Worm (Caenorhabditis elegans) whole organism, L1 larva: ENCODE measurements around the gene K09H11.15.

Source experiments
- C04F5.9 ChIP-seq: sonication (generic microtip); optimal IDR thresholded peaks from 2 replicates; lab custom pipeline; 2016; ENCODE audit warnings: missing genetic modification characterization, missing compliant biosample characterization
- C34B4.2 ChIP-seq: sonication (generic microtip); optimal IDR thresholded peaks from 2 replicates; lab custom pipeline; 2017; ENCODE audit warnings: mild to moderate bottlenecking, missing genetic modification characterization, missing compliant biosample characterization
- ama-1 ChIP-seq: fragments of 150-350 bp; optimal IDR thresholded peaks from 2 replicates; lab custom pipeline; 2014
- blmp-1 ChIP-seq: fragments of 150-350 bp; optimal IDR thresholded peaks from 2 replicates; lab custom pipeline; 2014; ENCODE audit warnings: missing biosample characterization, missing genetic modification characterization
- ceh-8 ChIP-seq: fragments of 200-800 bp; sonication (Bioruptor generic); optimal IDR thresholded peaks from 2 replicates; lab custom pipeline; 2018; ENCODE audit warnings: mild to moderate bottlenecking, missing genetic modification characterization, moderate library complexity, missing compliant biosample characterization
- ceh-82 ChIP-seq, 3 experiments: fragments of 150-350 bp in 1 of 3; sonication (generic microtip) in 2 of 3; optimal IDR thresholded peaks; 2 replicates each; lab custom pipeline; 2014 to 2017; ENCODE audit warnings: missing biosample characterization in 3 of 3, missing genetic modification characterization in 3 of 3
- dpl-1 ChIP-seq, 3 experiments: fragments of 150-350 bp in 2 of 3; sonication (generic microtip) in 1 of 3; optimal IDR thresholded peaks; 2 replicates each; lab custom pipeline; 2014 to 2017; ENCODE audit warnings: missing biosample characterization in 3 of 3, missing genetic modification characterization in 3 of 3, missing genetic modification reagents in 3 of 3
- efl-1 ChIP-seq, 4 experiments: fragments of 150-350 bp; optimal IDR thresholded peaks in 3 of 4; peaks in 1 of 4; 1 replicate in 1 of 4; 2 replicates in 3 of 4; lab custom pipeline; 2014; ENCODE audit warnings: missing biosample characterization in 2 of 4, missing genetic modification characterization in 2 of 4, missing genetic modification reagents in 2 of 4
- efl-3 ChIP-seq: fragments of 200-800 bp; sonication (Bioruptor generic); optimal IDR thresholded peaks from 2 replicates; lab custom pipeline; 2018; ENCODE audit warnings: mild to moderate bottlenecking, missing genetic modification characterization, missing compliant biosample characterization
- egl-27 ChIP-seq, 2 experiments: fragments of 150-350 bp in 1 of 2; sonication (generic microtip); optimal IDR thresholded peaks; 3 replicates each; lab custom pipeline; 2017 to 2018; ENCODE audit warnings: missing biosample characterization in 2 of 2, missing genetic modification characterization in 2 of 2, missing genetic modification reagents in 2 of 2
- elt-2 ChIP-seq: sonication (generic microtip); optimal IDR thresholded peaks from 2 replicates; lab custom pipeline; 2016; ENCODE audit warnings: missing genetic modification characterization, mild to moderate bottlenecking, inconsistent platforms, missing compliant biosample characterization, missing genetic modification reagents
- elt-3 ChIP-seq, 6 experiments: fragments of 150-350 bp in 1 of 6; sonication (generic microtip); optimal IDR thresholded peaks; 2 replicates each; lab custom pipeline; 2017 to 2018; ENCODE audit warnings: missing biosample characterization in 6 of 6, missing genetic modification characterization in 6 of 6, inconsistent platforms in 1 of 6
- ets-5 ChIP-seq: fragments of 200-800 bp; sonication (Bioruptor generic); IDR thresholded peaks from 2 replicates; pipeline ENCODE4 v1.3.6; 2022; ENCODE audit warnings: missing genetic modification characterization, missing compliant biosample characterization
- fkh-10 ChIP-seq: sonication (generic microtip); optimal IDR thresholded peaks from 2 replicates; lab custom pipeline; 2017; ENCODE audit warnings: missing biosample characterization, missing genetic modification reagents, missing genetic modification characterization
- fkh-8 ChIP-seq: sonication (generic microtip); optimal IDR thresholded peaks from 2 replicates; lab custom pipeline; 2016; ENCODE audit warnings: mild to moderate bottlenecking, missing genetic modification characterization, missing compliant biosample characterization
- hlh-17 ChIP-seq: fragments of 200-800 bp; sonication (Bioruptor generic); optimal IDR thresholded peaks from 2 replicates; lab custom pipeline; 2018; ENCODE audit warnings: missing genetic modification characterization, mild to moderate bottlenecking, missing compliant biosample characterization, moderate library complexity, borderline replicate concordance
- hlh-4 ChIP-seq: sonication (generic microtip); optimal IDR thresholded peaks from 2 replicates; lab custom pipeline; 2016; ENCODE audit warnings: mild to moderate bottlenecking, missing genetic modification characterization, missing compliant biosample characterization
- isw-1 ChIP-seq: fragments of 200-800 bp; sonication (Bioruptor generic); IDR thresholded peaks from 2 replicates; pipeline ENCODE4 v1.3.6; 2022; ENCODE audit warnings: missing genetic modification characterization, missing compliant biosample characterization
- jun-1 ChIP-seq: fragments of 150-350 bp; optimal IDR thresholded peaks from 2 replicates; lab custom pipeline; 2014; ENCODE audit warnings: missing biosample characterization, missing genetic modification reagents, missing genetic modification characterization
- lin-15B ChIP-seq: fragments of 150-350 bp; sonication (generic microtip); optimal IDR thresholded peaks from 3 replicates; lab custom pipeline; 2014; ENCODE audit warnings: missing biosample characterization, missing genetic modification characterization
- lin-35 ChIP-seq, 2 experiments: fragments of 150-350 bp; optimal IDR thresholded peaks; 2 replicates each; lab custom pipeline; 2014; ENCODE audit warnings: missing biosample characterization in 2 of 2, missing genetic modification characterization in 2 of 2, missing genetic modification reagents in 2 of 2
- lin-39 ChIP-seq: fragments of 150-350 bp; optimal IDR thresholded peaks from 2 replicates; lab custom pipeline; 2014; ENCODE audit warnings: missing biosample characterization, missing genetic modification reagents, missing genetic modification characterization
- mab-9 ChIP-seq: fragments of 200-800 bp; sonication (Bioruptor generic); IDR thresholded peaks from 2 replicates; pipeline ENCODE4 v1.3.6; 2022; ENCODE audit warnings: missing genetic modification reagents, missing genetic modification characterization, missing compliant biosample characterization
- mdl-1 ChIP-seq, 2 experiments: fragments of 150-350 bp; optimal IDR thresholded peaks; 2 replicates each; lab custom pipeline; 2014 to 2017; ENCODE audit warnings: missing biosample characterization in 2 of 2, missing genetic modification characterization in 2 of 2, inconsistent platforms in 1 of 2
- nhr-20 ChIP-seq: sonication (generic microtip); optimal IDR thresholded peaks from 2 replicates; lab custom pipeline; 2016; ENCODE audit warnings: mild to moderate bottlenecking, missing genetic modification characterization, missing compliant biosample characterization
- nhr-28 ChIP-seq: fragments of 150-350 bp; optimal IDR thresholded peaks from 2 replicates; lab custom pipeline; 2014; ENCODE audit warnings: missing biosample characterization, missing genetic modification characterization
- nhr-47 ChIP-seq: sonication (generic microtip); optimal IDR thresholded peaks from 2 replicates; lab custom pipeline; 2016; ENCODE audit warnings: mild to moderate bottlenecking, missing genetic modification characterization, moderate library complexity, missing compliant biosample characterization
- nhr-71 ChIP-seq: sonication (generic microtip); optimal IDR thresholded peaks from 2 replicates; lab custom pipeline; 2016; ENCODE audit warnings: mild to moderate bottlenecking, missing genetic modification characterization, moderate library complexity, missing compliant biosample characterization
- nhr-76 ChIP-seq: sonication (generic microtip); optimal IDR thresholded peaks from 2 replicates; lab custom pipeline; 2017; ENCODE audit warnings: missing biosample characterization, missing genetic modification characterization
- nhr-77 ChIP-seq: fragments of 150-350 bp; optimal IDR thresholded peaks from 2 replicates; lab custom pipeline; 2014; ENCODE audit warnings: missing biosample characterization, missing genetic modification characterization
- nhr-90 ChIP-seq: sonication (generic microtip); optimal IDR thresholded peaks from 2 replicates; lab custom pipeline; 2016; ENCODE audit warnings: mild to moderate bottlenecking, missing genetic modification characterization, missing compliant biosample characterization; ENCODE audit not compliant: poor library complexity
- pax-3 ChIP-seq: fragments of 200-800 bp; sonication (Bioruptor generic); optimal IDR thresholded peaks from 2 replicates; lab custom pipeline; 2018; ENCODE audit warnings: mild to moderate bottlenecking, missing genetic modification characterization, moderate library complexity, missing compliant biosample characterization
- pqm-1 ChIP-seq: sonication (generic microtip); optimal IDR thresholded peaks from 3 replicates; lab custom pipeline; 2017; ENCODE audit warnings: missing biosample characterization, missing genetic modification characterization
- rnt-1 ChIP-seq: sonication (generic microtip); optimal IDR thresholded peaks from 2 replicates; lab custom pipeline; 2016; ENCODE audit warnings: mild to moderate bottlenecking, missing genetic modification characterization, moderate library complexity, missing compliant biosample characterization
- skn-1 ChIP-seq: fragments of 150-350 bp; optimal IDR thresholded peaks from 2 replicates; lab custom pipeline; 2014; ENCODE audit warnings: missing biosample characterization, missing genetic modification characterization
- snpc-4 ChIP-seq: fragments of 150-350 bp; optimal IDR thresholded peaks from 2 replicates; lab custom pipeline; 2014; ENCODE audit warnings: missing biosample characterization, missing genetic modification characterization
- tbx-2 ChIP-seq: sonication (generic microtip); optimal IDR thresholded peaks from 2 replicates; lab custom pipeline; 2016; ENCODE audit warnings: missing genetic modification characterization, missing compliant biosample characterization
- unc-130 ChIP-seq: fragments of 150-350 bp; optimal IDR thresholded peaks from 2 replicates; lab custom pipeline; 2017; ENCODE audit warnings: missing biosample characterization, missing genetic modification characterization, inconsistent platforms
- unc-62 ChIP-seq: fragments of 150-350 bp; optimal IDR thresholded peaks from 2 replicates; lab custom pipeline; 2014; ENCODE audit warnings: missing biosample characterization, missing genetic modification reagents, missing genetic modification characterization
- unc-98 ChIP-seq: fragments of 200-800 bp; sonication (Bioruptor generic); IDR thresholded peaks from 2 replicates; pipeline ENCODE4 v1.3.6; 2022; ENCODE audit warnings: missing genetic modification characterization, missing compliant biosample characterization
- vab-15 ChIP-seq: sonication (generic microtip); optimal IDR thresholded peaks from 2 replicates; lab custom pipeline; 2017; ENCODE audit warnings: missing genotype, mild to moderate bottlenecking, missing genetic modification characterization, missing compliant biosample characterization
- ztf-11 ChIP-seq, 2 experiments: sonication (generic microtip); optimal IDR thresholded peaks; 2 replicates each; lab custom pipeline; 2016 to 2017; ENCODE audit warnings: missing genetic modification characterization in 2 of 2, missing biosample characterization in 1 of 2, missing compliant biosample characterization in 1 of 2
- ztf-4 ChIP-seq: fragments of 150-350 bp; optimal IDR thresholded peaks from 2 replicates; lab custom pipeline; 2014; ENCODE audit warnings: missing biosample characterization, missing genetic modification characterization

Gene K09H11.15

ce11 chrV:5684534-5684933 lies 46.1 kb downstream of the K09H11.15 start, which contains the start of the genes hmgs-1 and F25B4.4 (continued):
- TF ChIP-seq egl-27 (tag; optimal IDR thresholded peaks at IDR 0.05; lab: Kevin White, UChicago) (peak in 1 of 2 experiments; percentile 28), hlh-17 (no peak), lin-15B (tag; lab: Kevin White, UChicago) (peak; percentile 92), nhr-76 (no peak), blmp-1 (tag; lab: Kevin White, UChicago) (no peak), tbx-2 (tag; lab: Kevin White, UChicago) (peak; percentile 87), rnt-1 (tag; lab: Kevin White, UChicago) (peak; percentile 94), unc-130 (peak; percentile 94), ztf-4 (tag; lab: Kevin White, UChicago) (peak; percentile 46), snpc-4 (tag; lab: Kevin White, UChicago) (peak; percentile 71), jun-1 (tag; lab: Kevin White, UChicago) (peak; percentile 91), elt-3 (tag; optimal IDR thresholded peaks at IDR 0.05; lab: Kevin White, UChicago) (peak in 4 of 6 experiments; percentile 20 to 89 (median 75)), isw-1 (GFP tag; lab: Robert Waterston, UW) (peak; percentile 89), skn-1 (tag; lab: Kevin White, UChicago) (peak; percentile 84), hlh-4 (no peak), C34B4.2 (tag; lab: Kevin White, UChicago) (no peak), unc-98 (GFP tag; lab: Robert Waterston, UW) (peak; percentile 28; the same call in 1 of the 2 replicates), nhr-47 (tag; lab: Kevin White, UChicago) (peak; percentile 94), efl-3 (GFP tag; lab: Kevin White, UChicago) (no peak), fkh-10 (GFP tag; lab: Kevin White, UChicago) (peak; percentile 79), ceh-8 (GFP tag; lab: Kevin White, UChicago) (peak; percentile 81), pqm-1 (tag; lab: Kevin White, UChicago) (no peak), lin-35 (GFP tag; optimal IDR thresholded peaks at IDR 0.05; lab: Kevin White, UChicago) (peak; percentile 89 to 93), mab-9 (GFP tag; lab: Robert Waterston, UW) (peak; percentile 72), nhr-77 (peak; percentile 91), ets-5 (GFP tag; lab: Robert Waterston, UW) (no peak), C04F5.9 (tag; lab: Kevin White, UChicago) (peak; percentile 67), lin-39 (tag; lab: Kevin White, UChicago) (peak; percentile 84), efl-1 (optimal IDR thresholded peaks at IDR 0.05; lab: Kevin White, UChicago) (peak; percentile 92 to 93), efl-1 (GFP tag; optimal IDR thresholded peaks at IDR 0.05 in 1 of 2; lab: Kevin White, UChicago) (peak; percentile 82 to 98), elt-2 (tag; lab: Kevin White, UChicago) (peak; percentile 25), fkh-8 (tag; lab: Kevin White, UChicago) (peak; percentile 90), ama-1 (peak; percentile 53), ceh-82 (tag; optimal IDR thresholded peaks at IDR 0.05; lab: Kevin White, UChicago) (peak; percentile 87 to 94 (median 92)), pax-3 (tag; lab: Kevin White, UChicago) (peak; percentile 82), nhr-28 (no peak), vab-15 (tag; lab: Kevin White, UChicago) (peak; percentile 92), nhr-71 (tag; lab: Kevin White, UChicago) (peak; percentile 95), nhr-20 (tag; lab: Kevin White, UChicago) (peak; percentile 94), ztf-11 (tag; optimal IDR thresholded peaks at IDR 0.05; lab: Kevin White, UChicago) (peak in 1 of 2 experiments; percentile 73), dpl-1 (GFP tag; optimal IDR thresholded peaks at IDR 0.05; lab: Kevin White, UChicago) (peak; percentile 84 to 86 (median 86)), unc-62 (GFP tag; lab: Kevin White, UChicago) (no peak), nhr-90 (peak; percentile 85), mdl-1 (tag; optimal IDR thresholded peaks at IDR 0.05; lab: Kevin White, UChicago) (peak in 1 of 2 experiments; percentile 83)
- TF ChIP-seq, all 84 proteins: peak for 64
